Worm (Caenorhabditis elegans) whole organism, young adult: ENCODE data around the gene srv-22.

Source experiments
- Y53G8AR.9 ChIP-seq: fragments of 200-800 bp; sonication (Bioruptor generic); conservative IDR thresholded peaks from 2 replicates; pipeline ENCODE4 v1.3.6; 2022; ENCODE audit warnings: missing genetic modification reagents, missing genetic modification characterization, missing compliant biosample characterization
- Y67H2A.10 ChIP-seq: fragments of 200-800 bp; sonication (Bioruptor generic); conservative IDR thresholded peaks from 2 replicates; pipeline ENCODE4 v1.3.6; 2022; ENCODE audit warnings: missing genetic modification reagents, missing genetic modification characterization, missing compliant biosample characterization
- aptf-3 ChIP-seq: fragments of 200-800 bp; sonication (Bioruptor generic); IDR thresholded peaks from 2 replicates; pipeline ENCODE4 v1.3.6; 2022; ENCODE audit warnings: missing genetic modification characterization, missing compliant biosample characterization
- gei-17 ChIP-seq: fragments of 200-800 bp; sonication (Bioruptor generic); optimal IDR thresholded peaks from 2 replicates; lab custom pipeline; 2018; ENCODE audit warnings: mild to moderate bottlenecking, missing genetic modification characterization, missing compliant biosample characterization
- hmg-20 ChIP-seq: fragments of 200-800 bp; sonication (Bioruptor generic); IDR thresholded peaks from 2 replicates; pipeline ENCODE4 v1.3.6; 2022; ENCODE audit warnings: missing genetic modification reagents, missing genetic modification characterization, missing compliant biosample characterization
- lir-1 ChIP-seq: fragments of 200-800 bp; sonication (Bioruptor generic); conservative IDR thresholded peaks from 2 replicates; pipeline ENCODE4 v1.3.6; 2022; ENCODE audit warnings: missing genetic modification reagents, missing genetic modification characterization, missing compliant biosample characterization
- mcd-1 ChIP-seq: fragments of 200-800 bp; sonication (Bioruptor generic); IDR thresholded peaks from 2 replicates; pipeline ENCODE4 v1.3.6; 2022; ENCODE audit warnings: missing genetic modification reagents, missing genetic modification characterization, missing compliant biosample characterization
- pha-4 ChIP-seq: fragments of 150-350 bp; sonication (generic microtip); optimal IDR thresholded peaks from 2 replicates; lab custom pipeline; 2014; ENCODE audit warnings: missing biosample characterization, missing genetic modification reagents, missing genetic modification characterization
- rec-8 ChIP-seq, 2 experiments: sonication (generic microtip); optimal IDR thresholded peaks; 2 replicates each; lab custom pipeline; 2016; ENCODE audit warnings: mild to moderate bottlenecking in 2 of 2, missing genetic modification characterization in 2 of 2, missing genetic modification reagents in 2 of 2, missing genotype in 2 of 2, missing biosample characterization in 1 of 2, missing compliant biosample characterization in 1 of 2, moderate library complexity in 1 of 2
- tlf-1 ChIP-seq: fragments of 200-800 bp; sonication (Bioruptor generic); optimal IDR thresholded peaks from 2 replicates; lab custom pipeline; 2018; ENCODE audit warnings: mild to moderate bottlenecking, missing genetic modification characterization, missing compliant biosample characterization
- unc-62 ChIP-seq: fragments of 150-350 bp; optimal IDR thresholded peaks from 2 replicates; lab custom pipeline; 2014; ENCODE audit warnings: missing biosample characterization, missing genetic modification reagents, missing genetic modification characterization

DNA sequence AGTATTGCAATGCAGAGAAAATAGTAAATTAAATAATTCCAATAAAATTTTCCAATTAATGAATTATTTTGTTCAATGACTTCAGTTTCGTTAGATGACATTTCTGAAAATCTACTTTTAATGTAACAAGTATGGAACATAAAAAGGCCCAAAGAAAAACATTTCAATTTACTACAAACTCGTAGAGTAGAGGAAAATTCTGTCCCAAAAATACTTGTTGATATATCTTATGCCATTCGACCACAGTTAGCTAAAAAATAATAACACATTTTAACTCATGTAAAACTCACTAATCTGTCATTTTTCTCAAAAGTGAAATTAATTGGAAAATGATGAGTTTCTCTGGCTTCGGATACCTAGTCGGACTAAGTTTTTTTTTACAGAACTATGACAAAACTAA, 2.5 kb downstream of the srv-22 start, which contains the start of gene srv-21:
- TF ChIP-seq aptf-3 (GFP tag; lab: Robert Waterston, UW) = no peak
- no peak for TF ChIP-seq hmg-20 (GFP tag; lab: Robert Waterston, UW)
- TF ChIP-seq Y67H2A.10 (GFP tag; lab: Robert Waterston, UW) = no peak
- no peak for TF ChIP-seq tlf-1 (GFP tag; lab: Kevin White, UChicago)
- no peak for TF ChIP-seq lir-1
- no peak for TF ChIP-seq Y53G8AR.9 (GFP tag; lab: Robert Waterston, UW)
- no peak for TF ChIP-seq gei-17
- no peak for TF ChIP-seq pha-4
- no peak for TF ChIP-seq unc-62
- TF ChIP-seq rec-8 (tag; optimal IDR thresholded peaks at IDR 0.05; lab: Kevin White, UChicago) = no peak
- TF ChIP-seq mcd-1 (GFP tag; lab: Robert Waterston, UW) = no peak
